Fruit fly (Drosophila melanogaster) whole organism, prepupa: ENCODE results near the gene alpha-Man-Ia.

Source experiments
- CG10669 ChIP-seq: fragments of 200-800 bp; sonication (Bioruptor generic); optimal IDR thresholded peaks from 3 replicates; lab custom pipeline; 2018; ENCODE audit warnings: missing biosample characterization, mild to moderate bottlenecking, missing genetic modification characterization, moderate library complexity
- CG1621 ChIP-seq: fragments of 200-800 bp; sonication (Bioruptor generic); optimal IDR thresholded peaks from 3 replicates; lab custom pipeline; 2018; ENCODE audit warnings: missing biosample characterization, mild to moderate bottlenecking, missing genetic modification characterization
- CG4318 ChIP-seq: fragments of 200-800 bp; sonication (Bioruptor generic); optimal IDR thresholded peaks from 3 replicates; lab custom pipeline; 2017; ENCODE audit warnings: missing biosample characterization, mild to moderate bottlenecking, missing genetic modification characterization
- CG6808 ChIP-seq: fragments of 200-800 bp; sonication (Bioruptor generic); optimal IDR thresholded peaks from 3 replicates; lab custom pipeline; 2017; ENCODE audit warnings: missing biosample characterization, missing genetic modification characterization, mild to moderate bottlenecking, moderate library complexity, missing genetic modification reagents
- CG9139 ChIP-seq: fragments of 200-800 bp; sonication (Bioruptor generic); optimal IDR thresholded peaks from 3 replicates; lab custom pipeline; 2017; ENCODE audit warnings: missing biosample characterization, mild to moderate bottlenecking, missing genetic modification characterization
- Hr38 ChIP-seq: sonication (Bioruptor generic); optimal IDR thresholded peaks from 2 replicates; lab custom pipeline; 2016; ENCODE audit warnings: missing biosample characterization, missing genetic modification characterization
- Met ChIP-seq: fragments of 200-800 bp; sonication (Bioruptor generic); optimal IDR thresholded peaks from 3 replicates; lab custom pipeline; 2016; ENCODE audit warnings: missing biosample characterization, missing genetic modification characterization
- Sox14 ChIP-seq: fragments of 200-800 bp; sonication (Bioruptor generic); optimal IDR thresholded peaks from 3 replicates; lab custom pipeline; 2016; ENCODE audit warnings: missing biosample characterization, missing genetic modification characterization
- acj6 ChIP-seq: fragments of 200-800 bp; sonication (Bioruptor generic); optimal IDR thresholded peaks from 3 replicates; lab custom pipeline; 2016; ENCODE audit warnings: missing biosample characterization, missing genetic modification characterization
- dac ChIP-seq: fragments of 200-800 bp; sonication (Bioruptor generic); optimal IDR thresholded peaks from 2 replicates; lab custom pipeline; 2017; ENCODE audit warnings: missing biosample characterization, mild to moderate bottlenecking, missing genetic modification characterization
- fd59A ChIP-seq: fragments of 200-800 bp; sonication (Bioruptor generic); optimal IDR thresholded peaks from 2 replicates; lab custom pipeline; 2017; ENCODE audit warnings: missing biosample characterization, mild to moderate bottlenecking, missing genetic modification characterization, missing genetic modification reagents
- pdm3 ChIP-seq: fragments of 200-800 bp; sonication (Bioruptor generic); optimal IDR thresholded peaks from 3 replicates; lab custom pipeline; 2016; ENCODE audit warnings: missing biosample characterization, missing genetic modification characterization
- salr ChIP-seq, 2 experiments: fragments of 200-800 bp; sonication (Bioruptor generic); optimal IDR thresholded peaks; 3 replicates each; lab custom pipeline; 2016 to 2018; ENCODE audit warnings: missing biosample characterization in 2 of 2, missing genetic modification characterization in 2 of 2, mild to moderate bottlenecking in 1 of 2
- svp ChIP-seq: fragments of 200-800 bp; sonication (Bioruptor generic); peaks from one replicate; lab custom pipeline; 2016; ENCODE audit warnings: missing biosample characterization, missing genetic modification characterization

DNA sequence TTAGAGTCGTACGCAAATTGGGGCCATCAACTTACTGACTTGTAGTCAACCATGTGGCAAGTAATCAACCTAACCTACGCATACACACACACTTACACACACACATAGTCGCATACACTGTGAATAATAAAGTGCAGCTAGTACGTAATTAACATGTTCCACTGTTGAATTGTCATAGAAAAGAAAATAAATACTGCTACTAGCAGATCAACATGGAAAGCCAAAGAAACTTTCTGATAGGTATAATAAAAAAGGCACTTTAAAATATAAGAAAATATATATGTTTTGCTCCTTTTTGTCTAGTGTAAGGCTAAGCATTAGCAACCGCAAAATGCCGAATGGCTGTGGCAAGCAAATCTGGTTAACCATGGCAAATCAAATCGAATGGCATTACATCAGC, 66.2 kb downstream of the alpha-Man-Ia start:
- TF ChIP-seq CG9139 = no peak
- no peak for TF ChIP-seq CG6808
- no peak for TF ChIP-seq svp (GFP tag; lab: Kevin White, UChicago)
- no peak for TF ChIP-seq Hr38 (GFP tag; lab: Kevin White, UChicago)
- no peak for TF ChIP-seq CG10669 (GFP tag; lab: Kevin White, UChicago)
- TF ChIP-seq salr (GFP tag; optimal IDR thresholded peaks at IDR 0.05; lab: Kevin White, UChicago) = no peak
- TF ChIP-seq fd59A (GFP tag; lab: Kevin White, UChicago) = no peak
- no peak for TF ChIP-seq Sox14
- TF ChIP-seq CG1621 (tag; lab: Kevin White, UChicago) = no peak
- no peak for TF ChIP-seq pdm3 (GFP tag; lab: Kevin White, UChicago)
- TF ChIP-seq acj6 = no peak
- TF ChIP-seq dac (GFP tag; lab: Kevin White, UChicago) = no peak
- no peak for TF ChIP-seq CG4318
- no peak for TF ChIP-seq Met
